Worm (Caenorhabditis elegans) whole organism, L3 larva: ENCODE results near the gene srz-5.

Experiments used
- aly-2 ChIP-seq: fragments of 150-350 bp; optimal IDR thresholded peaks from 2 replicates; lab custom pipeline; 2014; ENCODE audit warnings: missing biosample characterization, missing genetic modification characterization
- elt-3 ChIP-seq, 3 experiments: fragments of 150-350 bp in 1 of 3; sonication (generic microtip) in 2 of 3; optimal IDR thresholded peaks; 2 replicates in 2 of 3; 4 replicates in 1 of 3; lab custom pipeline; 2014 to 2017; ENCODE audit warnings: missing biosample characterization in 3 of 3, missing genetic modification characterization in 3 of 3
- lin-15B ChIP-seq: fragments of 150-350 bp; optimal IDR thresholded peaks from 2 replicates; lab custom pipeline; 2014; ENCODE audit warnings: missing biosample characterization, missing genetic modification characterization
- nhr-11 ChIP-seq: fragments of 150-350 bp; optimal IDR thresholded peaks from 2 replicates; lab custom pipeline; 2014; ENCODE audit warnings: missing biosample characterization, missing genetic modification characterization
- nhr-12 ChIP-seq: fragments of 150-350 bp; optimal IDR thresholded peaks from 2 replicates; lab custom pipeline; 2014; ENCODE audit warnings: missing biosample characterization, missing genetic modification characterization
- nhr-28 ChIP-seq: fragments of 150-350 bp; optimal IDR thresholded peaks from 2 replicates; lab custom pipeline; 2014; ENCODE audit warnings: missing biosample characterization, missing genetic modification characterization
- pha-4 ChIP-seq: fragments of 150-350 bp; optimal IDR thresholded peaks from 2 replicates; lab custom pipeline; 2014; ENCODE audit warnings: missing biosample characterization, missing genetic modification reagents, missing genetic modification characterization
- skn-1 ChIP-seq: fragments of 150-350 bp; optimal IDR thresholded peaks from 2 replicates; lab custom pipeline; 2014; ENCODE audit warnings: missing biosample characterization, missing genetic modification characterization
- snpc-4 ChIP-seq: fragments of 150-350 bp; optimal IDR thresholded peaks from 2 replicates; lab custom pipeline; 2014; ENCODE audit warnings: missing biosample characterization, missing genetic modification characterization
- unc-39 ChIP-seq: sonication (generic microtip); optimal IDR thresholded peaks from 4 replicates; lab custom pipeline; 2017; ENCODE audit warnings: missing biosample characterization, missing genetic modification characterization
- zag-1 ChIP-seq: fragments of 150-350 bp; optimal IDR thresholded peaks from 2 replicates; lab custom pipeline; 2014; ENCODE audit warnings: missing biosample characterization, missing genetic modification characterization
- ztf-11 ChIP-seq: fragments of 150-350 bp; optimal IDR thresholded peaks from 2 replicates; lab custom pipeline; 2014; ENCODE audit warnings: missing biosample characterization, missing genetic modification characterization
- ztf-4 ChIP-seq: fragments of 150-350 bp; optimal IDR thresholded peaks from 2 replicates; lab custom pipeline; 2014; ENCODE audit warnings: missing biosample characterization, missing genetic modification characterization

- no peak for TF ChIP-seq snpc-4 (tag; lab: Kevin White, UChicago)
- no peak for TF ChIP-seq ztf-11
- no peak for TF ChIP-seq elt-3 (tag; optimal IDR thresholded peaks at IDR 0.05; lab: Kevin White, UChicago)
- no peak for TF ChIP-seq unc-39 (tag; lab: Kevin White, UChicago)
- TF ChIP-seq skn-1: no peak
- TF ChIP-seq pha-4 (tag; lab: Kevin White, UChicago): no peak
- TF ChIP-seq ztf-4 (tag; lab: Kevin White, UChicago): no peak
- no peak for TF ChIP-seq zag-1 (tag; lab: Kevin White, UChicago)
- TF ChIP-seq lin-15B (tag; lab: Kevin White, UChicago): no peak
- no peak for TF ChIP-seq nhr-12
- no peak for TF ChIP-seq aly-2
- TF ChIP-seq nhr-28 (tag; lab: Kevin White, UChicago): no peak
- no peak for TF ChIP-seq nhr-11 (tag; lab: Kevin White, UChicago)
These were observed 12.9 kb upstream of the srz-5 start for ce11 chrII:3527460-3527859.
